Worm (Caenorhabditis elegans) whole organism, early embryonic: ENCODE data around the gene valv-1.

Source experiments
- B0310.2 ChIP-seq: sonication (generic microtip); optimal IDR thresholded peaks from 2 replicates; lab custom pipeline; 2016; ENCODE audit warnings: mild to moderate bottlenecking, missing genetic modification characterization, missing compliant biosample characterization
- F13C5.2 ChIP-seq: sonication (generic microtip); optimal IDR thresholded peaks from 2 replicates; lab custom pipeline; 2017; ENCODE audit warnings: mild to moderate bottlenecking, missing genetic modification characterization, inconsistent platforms, missing compliant biosample characterization
- aly-1 ChIP-seq: sonication (generic microtip); optimal IDR thresholded peaks from 2 replicates; lab custom pipeline; 2016; ENCODE audit warnings: missing genetic modification characterization, missing compliant biosample characterization
- ama-1 ChIP-seq: fragments of 150-350 bp; optimal IDR thresholded peaks from 2 replicates; lab custom pipeline; 2014
- ceh-13 ChIP-seq: fragments of 200-800 bp; sonication (Bioruptor generic); optimal IDR thresholded peaks from 2 replicates; lab custom pipeline; 2018; ENCODE audit warnings: mild to moderate bottlenecking, missing genetic modification characterization, missing compliant biosample characterization
- ceh-36 ChIP-seq: sonication (generic microtip); optimal IDR thresholded peaks from 2 replicates; lab custom pipeline; 2016; ENCODE audit warnings: missing genetic modification characterization, inconsistent platforms, missing compliant biosample characterization
- ets-7 ChIP-seq: sonication (generic microtip); optimal IDR thresholded peaks from 2 replicates; lab custom pipeline; 2016; ENCODE audit warnings: missing genotype, missing genetic modification characterization, missing compliant biosample characterization
- flt-1 ChIP-seq: fragments of 200-800 bp; sonication (Bioruptor generic); IDR thresholded peaks from 2 replicates; pipeline ENCODE4 v1.3.6; 2022; ENCODE audit warnings: missing genetic modification characterization, missing compliant biosample characterization
- hmbx-1 ChIP-seq: sonication (generic microtip); optimal IDR thresholded peaks from 2 replicates; lab custom pipeline; 2016; ENCODE audit warnings: mild to moderate bottlenecking, missing genetic modification characterization, missing compliant biosample characterization
- hmg-4 ChIP-seq: fragments of 200-800 bp; sonication (Bioruptor generic); optimal IDR thresholded peaks from 2 replicates; lab custom pipeline; 2018; ENCODE audit warnings: mild to moderate bottlenecking, missing genetic modification characterization, missing compliant biosample characterization
- hnd-1 ChIP-seq: sonication (generic microtip); optimal IDR thresholded peaks from 2 replicates; lab custom pipeline; 2016; ENCODE audit warnings: missing genetic modification characterization, missing compliant biosample characterization
- pes-1 ChIP-seq: fragments of 200-800 bp; sonication (Bioruptor generic); IDR thresholded peaks from 2 replicates; pipeline ENCODE4 v1.3.6; 2022; ENCODE audit warnings: missing genetic modification reagents, missing genetic modification characterization, missing compliant biosample characterization
- scrt-1 ChIP-seq: fragments of 200-800 bp; sonication (Bioruptor generic); IDR thresholded peaks from 2 replicates; pipeline ENCODE4 v1.3.6; 2022; ENCODE audit warnings: missing genetic modification characterization, missing compliant biosample characterization
- sea-1 ChIP-seq: fragments of 200-800 bp; sonication (Bioruptor generic); conservative IDR thresholded peaks from 2 replicates; pipeline ENCODE4 v1.3.6; 2022; ENCODE audit warnings: missing genetic modification characterization, missing compliant biosample characterization
- tbx-11 ChIP-seq: fragments of 200-800 bp; sonication (Bioruptor generic); IDR thresholded peaks from 2 replicates; pipeline ENCODE4 v1.3.6; 2022; ENCODE audit warnings: missing genetic modification characterization, missing compliant biosample characterization
- tbx-37 ChIP-seq: fragments of 200-800 bp; sonication (Bioruptor generic); conservative IDR thresholded peaks from 2 replicates; pipeline ENCODE4 v1.3.6; 2022; ENCODE audit warnings: missing genetic modification reagents, missing genetic modification characterization, missing compliant biosample characterization
- tra-4 ChIP-seq: sonication (generic microtip); optimal IDR thresholded peaks from 2 replicates; lab custom pipeline; 2017; ENCODE audit warnings: missing genetic modification characterization, missing compliant biosample characterization

valv-1 gene

ce11 chrIV:7445236-7445635 is at the start of gene valv-1:
TSS of gene valv-1 (minus strand) at chrIV:7445336.
- no peak for TF ChIP-seq ama-1
- TF ChIP-seq scrt-1 (GFP tag; lab: Robert Waterston, UW) = no peak
- no peak for TF ChIP-seq pes-1 (GFP tag; lab: Robert Waterston, UW)
- no peak for TF ChIP-seq tbx-37 (GFP tag; lab: Robert Waterston, UW)
- TF ChIP-seq ceh-36 (tag; lab: Kevin White, UChicago) = no peak
- no peak for TF ChIP-seq F13C5.2 (tag; lab: Kevin White, UChicago)
- no peak for TF ChIP-seq aly-1 (tag; lab: Kevin White, UChicago)
- TF ChIP-seq flt-1 (GFP tag; lab: Robert Waterston, UW) = no peak
- no peak for TF ChIP-seq tbx-11
- TF ChIP-seq B0310.2 (tag; lab: Kevin White, UChicago) = no peak
- no peak for TF ChIP-seq sea-1 (GFP tag; lab: Robert Waterston, UW)
- TF ChIP-seq hmbx-1 (tag; lab: Kevin White, UChicago) = no peak
- no peak for TF ChIP-seq hnd-1 (tag; lab: Kevin White, UChicago)
- no peak for TF ChIP-seq ets-7 (tag; lab: Kevin White, UChicago)
- no peak for TF ChIP-seq hmg-4 (GFP tag; lab: Kevin White, UChicago)
- TF ChIP-seq ceh-13 (GFP tag; lab: Kevin White, UChicago) = no peak

- TF ChIP-seq F13C5.2 (tag; lab: Kevin White, UChicago) (no peak), flt-1 (GFP tag; lab: Robert Waterston, UW) (no peak), pes-1 (GFP tag; lab: Robert Waterston, UW) (no peak), scrt-1 (GFP tag; lab: Robert Waterston, UW) (no peak), ama-1 (no peak), ceh-13 (GFP tag; lab: Kevin White, UChicago) (no peak), tbx-11 (no peak), B0310.2 (tag; lab: Kevin White, UChicago) (no peak), hmg-4 (GFP tag; lab: Kevin White, UChicago) (no peak), sea-1 (GFP tag; lab: Robert Waterston, UW) (no peak), hnd-1 (tag; lab: Kevin White, UChicago) (no peak), tbx-37 (GFP tag; lab: Robert Waterston, UW) (no peak)
Observed at ce11 chrIV:7491464-7491863, 46.3 kb upstream of the valv-1 start, which contains the start of gene F55G1.1. TSS of gene F55G1.1 (plus strand) at chrIV:7491764.

DNA sequence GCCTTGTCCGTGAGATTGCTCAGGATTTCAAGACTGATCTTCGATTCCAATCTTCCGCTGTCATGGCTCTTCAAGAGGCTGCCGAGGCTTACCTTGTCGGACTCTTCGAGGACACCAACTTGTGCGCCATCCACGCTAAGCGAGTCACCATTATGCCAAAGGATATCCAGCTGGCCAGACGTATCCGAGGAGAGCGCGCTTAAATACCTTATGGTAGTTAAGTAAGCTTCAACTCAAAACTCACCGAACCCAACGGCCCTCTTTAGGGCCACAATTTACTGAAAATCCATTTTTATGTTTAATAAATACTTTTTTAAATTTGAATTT is 43.3 kb upstream of the valv-1 start:
- TF ChIP-seq ama-1 = peak; percentile 93
- TF ChIP-seq sea-1 (GFP tag; lab: Robert Waterston, UW) = no peak
- TF ChIP-seq pes-1 (GFP tag; lab: Robert Waterston, UW) = peak; percentile 56; the same call in 1 of the 2 replicates
- peak; percentile 99 for TF ChIP-seq aly-1 (tag; lab: Kevin White, UChicago)
- TF ChIP-seq flt-1 (GFP tag; lab: Robert Waterston, UW) = no peak; the same call in 1 of the 2 replicates
- no peak for TF ChIP-seq tbx-37 (GFP tag; lab: Robert Waterston, UW)
- TF ChIP-seq tbx-11 = peak; percentile 23; the same call in 1 of the 2 replicates
- no peak for TF ChIP-seq ets-7 (tag; lab: Kevin White, UChicago)

ce11 chrIV:7487554-7488456 is 42.7 kb upstream of the valv-1 start, which contains the start of the genes his-60 and his-59:
TSS of gene his-60 (minus strand) at chrIV:7487992.
TSS of gene his-59 (plus strand) at chrIV:7488249.
- peak; percentile 77 for TF ChIP-seq ceh-36 (tag; lab: Kevin White, UChicago)
- TF ChIP-seq tbx-11 = no peak; the same call in 1 of the 2 replicates
- TF ChIP-seq ceh-13 (GFP tag; lab: Kevin White, UChicago) = peak; percentile 45
- TF ChIP-seq ama-1 = peak; percentile 98
- peak; percentile 76 for TF ChIP-seq tra-4 (tag; lab: Kevin White, UChicago)
- no peak for TF ChIP-seq tbx-37 (GFP tag; lab: Robert Waterston, UW)
- no peak for TF ChIP-seq ets-7 (tag; lab: Kevin White, UChicago)
- TF ChIP-seq hnd-1 (tag; lab: Kevin White, UChicago) = no peak
- peak; percentile 58 for TF ChIP-seq flt-1 (GFP tag; lab: Robert Waterston, UW)
- peak; percentile 98 for TF ChIP-seq aly-1 (tag; lab: Kevin White, UChicago)
- TF ChIP-seq pes-1 (GFP tag; lab: Robert Waterston, UW) = peak; percentile 84
- TF ChIP-seq scrt-1 (GFP tag; lab: Robert Waterston, UW) = 0 out of 2 replicates have a peak, but pooled peaks have one; percentile 45
- peak; percentile 70 for TF ChIP-seq hmbx-1 (tag; lab: Kevin White, UChicago)
- peak; percentile 67 for TF ChIP-seq B0310.2 (tag; lab: Kevin White, UChicago)
- peak; percentile 47 for TF ChIP-seq F13C5.2 (tag; lab: Kevin White, UChicago)
- peak; percentile 56 for TF ChIP-seq hmg-4 (GFP tag; lab: Kevin White, UChicago)
- TF ChIP-seq sea-1 (GFP tag; lab: Robert Waterston, UW) = peak; percentile 79

- TF ChIP-seq tra-4 (tag; lab: Kevin White, UChicago) = peak; percentile 20
- no peak for TF ChIP-seq ceh-13 (GFP tag; lab: Kevin White, UChicago)
- peak; percentile 79 for TF ChIP-seq aly-1 (tag; lab: Kevin White, UChicago)
- TF ChIP-seq ama-1 = peak; percentile 95
- peak; percentile 46 for TF ChIP-seq B0310.2 (tag; lab: Kevin White, UChicago)
- TF ChIP-seq hnd-1 (tag; lab: Kevin White, UChicago) = no peak
- TF ChIP-seq ets-7 (tag; lab: Kevin White, UChicago) = no peak
- peak; percentile 36 for TF ChIP-seq hmg-4 (GFP tag; lab: Kevin White, UChicago)
- no peak for TF ChIP-seq hmbx-1 (tag; lab: Kevin White, UChicago)
- no peak for TF ChIP-seq tbx-37 (GFP tag; lab: Robert Waterston, UW)
- TF ChIP-seq sea-1 (GFP tag; lab: Robert Waterston, UW) = no peak
- no peak for TF ChIP-seq tbx-11
- TF ChIP-seq flt-1 (GFP tag; lab: Robert Waterston, UW) = no peak
- TF ChIP-seq pes-1 (GFP tag; lab: Robert Waterston, UW) = 0 out of 2 replicates have a peak, but pooled peaks have one; percentile 4
- peak; percentile 52 for TF ChIP-seq F13C5.2 (tag; lab: Kevin White, UChicago)
- TF ChIP-seq scrt-1 (GFP tag; lab: Robert Waterston, UW) = no peak
- peak; percentile 31 for TF ChIP-seq ceh-36 (tag; lab: Kevin White, UChicago)
Observed at ce11 chrIV:7486201-7486947, 41.2 kb upstream of the valv-1 start, which contains the start of the genes his-61 and his-62. TSS of gene his-61 (minus strand) at chrIV:7486217. TSS of gene his-62 (plus strand) at chrIV:7486545.
